Fruit fly (Drosophila melanogaster) whole organism, wandering third instar larva: ENCODE measurements around the gene CG42637.

Experiments used
- Abd-B ChIP-seq: fragments of >200 bp; optimal IDR thresholded peaks from 2 replicates; lab custom pipeline; 2017; ENCODE audit warnings: missing biosample characterization, missing genetic modification characterization
- CG32264 ChIP-seq: fragments of 200-800 bp; sonication (Bioruptor generic); optimal IDR thresholded peaks from 2 replicates; lab custom pipeline; 2016; ENCODE audit warnings: missing biosample characterization, missing genetic modification characterization
- CG9705 ChIP-seq: fragments of 200-800 bp; sonication (Bioruptor generic); optimal IDR thresholded peaks from 2 replicates; lab custom pipeline; 2018; ENCODE audit warnings: missing biosample characterization, mild to moderate bottlenecking, missing genetic modification characterization
- CrebA ChIP-seq: fragments of 200-800 bp; sonication (Bioruptor generic); optimal IDR thresholded peaks from 2 replicates; lab custom pipeline; 2016; ENCODE audit warnings: missing biosample characterization, mild to moderate bottlenecking, missing genetic modification characterization, borderline replicate concordance
- Dfd ChIP-seq: fragments of >200 bp; optimal IDR thresholded peaks from 2 replicates; lab custom pipeline; 2017; ENCODE audit warnings: missing biosample characterization, missing genetic modification characterization
- Dif ChIP-seq: fragments of 200-275, 200-300 bp; sonication (Bioruptor generic); optimal IDR thresholded peaks from 2 replicates; lab custom pipeline; 2018; ENCODE audit warnings: missing biosample characterization, missing genetic modification characterization; ENCODE audit not compliant: partially characterized antibody
- GATAd ChIP-seq: sonication (Bioruptor generic); optimal IDR thresholded peaks from 2 replicates; lab custom pipeline; 2016; ENCODE audit warnings: missing biosample characterization, missing genetic modification characterization
- HLH106 ChIP-seq: fragments of 200-800 bp; optimal IDR thresholded peaks from 3 replicates; lab custom pipeline; 2019; ENCODE audit warnings: missing biosample characterization, mild to moderate bottlenecking, missing genetic modification characterization, moderate library complexity
- Hnf4 ChIP-seq: fragments of 200-800 bp; sonication (Bioruptor generic); optimal IDR thresholded peaks from 2 replicates; lab custom pipeline; 2016; ENCODE audit warnings: missing biosample characterization, mild to moderate bottlenecking, missing genetic modification characterization
- Hr78 ChIP-seq: fragments of >200 bp; optimal IDR thresholded peaks from 2 replicates; lab custom pipeline; 2017; ENCODE audit warnings: missing biosample characterization, missing genetic modification characterization
- Hr83 ChIP-seq: fragments of 200-300 bp; sonication (Bioruptor generic); optimal IDR thresholded peaks from 2 replicates; lab custom pipeline; 2016; ENCODE audit warnings: missing biosample characterization, mild to moderate bottlenecking, missing genetic modification characterization, moderate library complexity; ENCODE audit not compliant: poor library complexity, severe bottlenecking
- Jra ChIP-seq: sonication (Bioruptor generic); optimal IDR thresholded peaks from 2 replicates; lab custom pipeline; 2016; ENCODE audit warnings: missing biosample characterization, missing genetic modification characterization
- Mio ChIP-seq: sonication (Bioruptor generic); optimal IDR thresholded peaks from 2 replicates; lab custom pipeline; 2016; ENCODE audit warnings: missing biosample characterization, missing genetic modification characterization
- Myc ChIP-seq: fragments of >200 bp; optimal IDR thresholded peaks from 2 replicates; lab custom pipeline; 2017
- N ChIP-seq: fragments of >200 bp; optimal IDR thresholded peaks from 2 replicates; lab custom pipeline; 2018; ENCODE audit warnings: missing biosample characterization, missing external identifiers, missing genetic modification characterization
- OdsH ChIP-seq: fragments of 200-800 bp; sonication (Bioruptor generic); optimal IDR thresholded peaks from 2 replicates; lab custom pipeline; 2016; ENCODE audit warnings: missing biosample characterization, mild to moderate bottlenecking, missing genetic modification characterization
- Rel ChIP-seq, 2 experiments: fragments of 200-800 bp; sonication (Bioruptor generic) in 1 of 2; optimal IDR thresholded peaks; 2 replicates in 1 of 2; 3 replicates in 1 of 2; lab custom pipeline; 2016 to 2019; ENCODE audit warnings: mild to moderate bottlenecking in 2 of 2, missing biosample characterization in 2 of 2, missing genetic modification characterization in 2 of 2, moderate library complexity in 1 of 2
- Sp1 ChIP-seq: fragments of 200-800 bp; sonication (Bioruptor generic); optimal IDR thresholded peaks from 3 replicates; lab custom pipeline; 2019; ENCODE audit warnings: missing biosample characterization, mild to moderate bottlenecking, missing genetic modification characterization, moderate library complexity
- Vsx2 ChIP-seq: fragments of 200-300, 225-300 bp; sonication (Bioruptor generic); optimal IDR thresholded peaks from 2 replicates; lab custom pipeline; 2018; ENCODE audit warnings: missing biosample characterization, missing genetic modification characterization; ENCODE audit not compliant: partially characterized antibody
- br ChIP-seq: fragments of 200-800 bp; sonication (Bioruptor generic); optimal IDR thresholded peaks from 2 replicates; lab custom pipeline; 2016; ENCODE audit warnings: missing biosample characterization, missing genetic modification characterization
- brk ChIP-seq: fragments of 200-800 bp; sonication (Bioruptor generic); optimal IDR thresholded peaks from 2 replicates; lab custom pipeline; 2016; ENCODE audit warnings: missing biosample characterization, mild to moderate bottlenecking, missing genetic modification characterization
- dl ChIP-seq, 2 experiments: fragments of 175-275, 200-275 bp in 1 of 2; fragments of 200-275 bp in 1 of 2; sonication (Bioruptor generic); optimal IDR thresholded peaks; lab custom pipeline; 2018; ENCODE audit warnings: mild to moderate bottlenecking in 2 of 2, missing biosample characterization in 2 of 2, missing genetic modification characterization in 2 of 2, moderate library complexity in 2 of 2; ENCODE audit not compliant: partially characterized antibody in 2 of 2, insufficient read depth in 1 of 2
- dmrt93B ChIP-seq: fragments of 200-800 bp; sonication (Bioruptor generic); optimal IDR thresholded peaks from 2 replicates; lab custom pipeline; 2018; ENCODE audit warnings: missing biosample characterization, mild to moderate bottlenecking, missing genetic modification characterization
- dsf ChIP-seq: sonication (Bioruptor generic); optimal IDR thresholded peaks from 2 replicates; lab custom pipeline; 2016; ENCODE audit warnings: missing biosample characterization, missing genetic modification characterization, borderline replicate concordance
- ey ChIP-seq: fragments of 200-800 bp; sonication (Bioruptor generic); optimal IDR thresholded peaks from 2 replicates; lab custom pipeline; 2016; ENCODE audit warnings: missing biosample characterization, missing genetic modification characterization
- foxo ChIP-seq, 2 experiments: fragments of 200-800 bp; sonication (Bioruptor generic); optimal IDR thresholded peaks; 2 replicates in 1 of 2; 3 replicates in 1 of 2; lab custom pipeline; 2016 to 2017; ENCODE audit warnings: missing biosample characterization in 2 of 2, missing genetic modification characterization in 2 of 2
- fru ChIP-seq: fragments of 200-800 bp; sonication (Bioruptor generic); optimal IDR thresholded peaks from 3 replicates; lab custom pipeline; 2016; ENCODE audit warnings: missing biosample characterization, mild to moderate bottlenecking, missing genetic modification characterization
- h ChIP-seq: fragments of 200-800 bp; sonication (Bioruptor generic); optimal IDR thresholded peaks from 3 replicates; lab custom pipeline; 2016; ENCODE audit warnings: missing biosample characterization, mild to moderate bottlenecking, missing genetic modification characterization
- jim ChIP-seq: fragments of 175-275, 200-325 bp; sonication (Bioruptor generic); optimal IDR thresholded peaks from 2 replicates; lab custom pipeline; 2016; ENCODE audit warnings: missing biosample characterization, mild to moderate bottlenecking, missing genetic modification characterization
- lola ChIP-seq: fragments of >200 bp; optimal IDR thresholded peaks from 2 replicates; lab custom pipeline; 2017; ENCODE audit warnings: missing biosample characterization, missing genetic modification characterization
- pan ChIP-seq: fragments of >200 bp; optimal IDR thresholded peaks from 2 replicates; lab custom pipeline; 2017
- psq ChIP-seq: fragments of 200-800 bp; sonication (Bioruptor generic); optimal IDR thresholded peaks from 3 replicates; lab custom pipeline; 2017; ENCODE audit warnings: missing biosample characterization, mild to moderate bottlenecking, missing genetic modification characterization, moderate library complexity
- rgr ChIP-seq: fragments of 200-800 bp; sonication (Bioruptor generic); optimal IDR thresholded peaks from 3 replicates; lab custom pipeline; 2016; ENCODE audit warnings: missing biosample characterization, mild to moderate bottlenecking, missing genetic modification characterization
- sage ChIP-seq: fragments of 200-800 bp; sonication (Bioruptor generic); optimal IDR thresholded peaks from 2 replicates; lab custom pipeline; 2016; ENCODE audit warnings: missing biosample characterization, mild to moderate bottlenecking, missing genetic modification characterization
- sv ChIP-seq: fragments of 200-800 bp; sonication (Bioruptor generic); optimal IDR thresholded peaks from 3 replicates; lab custom pipeline; 2016; ENCODE audit warnings: missing biosample characterization, missing genetic modification characterization
- tai ChIP-seq: sonication (Bioruptor generic); optimal IDR thresholded peaks from 2 replicates; lab custom pipeline; 2016; ENCODE audit warnings: missing biosample characterization, missing genetic modification characterization
- usp ChIP-seq: fragments of >200 bp; optimal IDR thresholded peaks from 2 replicates; lab custom pipeline; 2017; ENCODE audit warnings: missing biosample characterization, missing genetic modification characterization
- woc ChIP-seq: sonication (Bioruptor generic); optimal IDR thresholded peaks from 2 replicates; lab custom pipeline; 2016; ENCODE audit warnings: missing biosample characterization, mild to moderate bottlenecking, missing genetic modification characterization

Gene CG42637

dm6 chr3L:19674317-19674716 is 119.1 kb downstream of the CG42637 start:
- no peak for TF ChIP-seq Hr83 (GFP tag; lab: Kevin White, UChicago)
- TF ChIP-seq Dif = no peak
- TF ChIP-seq psq (GFP tag; lab: Kevin White, UChicago) = no peak
- TF ChIP-seq OdsH (GFP tag; lab: Kevin White, UChicago) = peak; percentile 14
- TF ChIP-seq CG9705 (GFP tag; lab: Kevin White, UChicago) = no peak
- TF ChIP-seq fru (GFP tag; lab: Kevin White, UChicago) = peak; percentile 47
- peak; percentile 35 for TF ChIP-seq rgr (GFP tag; lab: Kevin White, UChicago)
- no peak for TF ChIP-seq usp (GFP tag; lab: Kevin White, UChicago)
- no peak for TF ChIP-seq sv
- no peak for TF ChIP-seq Jra
- TF ChIP-seq dsf (GFP tag; lab: Kevin White, UChicago) = no peak
- TF ChIP-seq tai = no peak
- no peak for TF ChIP-seq pan (lab: Kevin White, UChicago)
- TF ChIP-seq lola (GFP tag; lab: Kevin White, UChicago) = no peak
- no peak for TF ChIP-seq Mio (GFP tag; lab: Kevin White, UChicago)
- no peak for TF ChIP-seq Dfd (GFP tag; lab: Kevin White, UChicago)
- no peak for TF ChIP-seq Myc
- TF ChIP-seq jim (GFP tag; lab: Kevin White, UChicago) = no peak
- peak; percentile 21 for TF ChIP-seq Hnf4 (GFP tag; lab: Kevin White, UChicago)
- TF ChIP-seq N = no peak
- TF ChIP-seq Hr78 (GFP tag; lab: Kevin White, UChicago) = no peak
- TF ChIP-seq h (GFP tag; lab: Kevin White, UChicago) = peak; percentile 59
- TF ChIP-seq HLH106 (tag; lab: Kevin White, UChicago) = peak; percentile 47
- TF ChIP-seq woc = peak; percentile 0
- TF ChIP-seq dmrt93B (GFP tag; lab: Kevin White, UChicago) = no peak
- no peak for TF ChIP-seq GATAd (GFP tag; lab: Kevin White, UChicago)
- peak in 1 of 2 experiments; percentile 42 for TF ChIP-seq foxo (GFP tag; optimal IDR thresholded peaks at IDR 0.05; lab: Kevin White, UChicago)
- no peak for TF ChIP-seq dl (GFP tag; optimal IDR thresholded peaks at IDR 0.05; lab: Kevin White, UChicago; ENCODE audit: insufficient read depth in 1 of 2, partially characterized antibody in 2 of 2)
- TF ChIP-seq brk (GFP tag; lab: Kevin White, UChicago) = no peak
- peak; percentile 25 for TF ChIP-seq br (GFP tag; lab: Kevin White, UChicago)
- TF ChIP-seq CrebA (GFP tag; lab: Kevin White, UChicago) = no peak
- TF ChIP-seq Vsx2 (GFP tag; lab: Kevin White, UChicago) = no peak
- TF ChIP-seq Sp1 (GFP tag; lab: Kevin White, UChicago) = peak; percentile 3
- TF ChIP-seq Rel (GFP tag; optimal IDR thresholded peaks at IDR 0.05; lab: Kevin White, UChicago) = no peak
- TF ChIP-seq Rel (tag; optimal IDR thresholded peaks at IDR 0.05; lab: Kevin White, UChicago) = no peak
- TF ChIP-seq ey (GFP tag; lab: Kevin White, UChicago) = peak; percentile 40
- no peak for TF ChIP-seq Abd-B
- TF ChIP-seq CG32264 (GFP tag; lab: Kevin White, UChicago) = no peak
- no peak for TF ChIP-seq sage (GFP tag; lab: Kevin White, UChicago)

- TF ChIP-seq OdsH (GFP tag; lab: Kevin White, UChicago) = no peak
- no peak for TF ChIP-seq lola (GFP tag; lab: Kevin White, UChicago)
- no peak for TF ChIP-seq Vsx2 (GFP tag; lab: Kevin White, UChicago)
- TF ChIP-seq Sp1 (GFP tag; lab: Kevin White, UChicago) = no peak
- TF ChIP-seq dmrt93B (GFP tag; lab: Kevin White, UChicago) = no peak
- no peak for TF ChIP-seq Rel (GFP tag; optimal IDR thresholded peaks at IDR 0.05; lab: Kevin White, UChicago)
- TF ChIP-seq Rel (tag; optimal IDR thresholded peaks at IDR 0.05; lab: Kevin White, UChicago) = no peak
- no peak for TF ChIP-seq Abd-B
These were observed 122.9 kb downstream of the CG42637 start for dm6 chr3L:19670492-19670891.
